Fruit fly (Drosophila melanogaster) whole organism: Measurements from ENCODE around the gene CG17681.

ENCODE experiments used
- CG8478 ChIP-seq: fragments of >200 bp; optimal IDR thresholded peaks from 2 replicates; lab custom pipeline; 2018; ENCODE audit warnings: inconsistent platforms
- Dll ChIP-seq: fragments of >200 bp; optimal IDR thresholded peaks from 2 replicates; lab custom pipeline; 2017
- EcR ChIP-seq, 2 experiments: fragments of >200 bp; optimal IDR thresholded peaks; 2 replicates each; lab custom pipeline; 2017; ENCODE audit warnings: missing biosample characterization in 2 of 2, missing genetic modification characterization in 2 of 2, missing genetic modification reagents in 2 of 2
- pan ChIP-seq: fragments of >200 bp; optimal IDR thresholded peaks from 2 replicates; lab custom pipeline; 2017
- psq ChIP-seq: fragments of >200 bp; optimal IDR thresholded peaks from 2 replicates; lab custom pipeline; 2017
- usp ChIP-seq: fragments of >200 bp; optimal IDR thresholded peaks from 2 replicates; lab custom pipeline; 2017; ENCODE audit warnings: missing biosample characterization, missing genetic modification characterization, mixed read lengths

Gene CG17681

dm6 chr2L:18153068-18153467 is at the start of gene CG17681:
CG17681 (plus strand) TSS chr2L:18153123.
- TF ChIP-seq usp (GFP tag; lab: Kevin White, UChicago) (no peak), Dll (lab: Kevin White, UChicago) (no peak), pan (no peak)

- TF ChIP-seq CG8478 (lab: Kevin White, UChicago), result no peak
- TF ChIP-seq pan, result no peak
- no peak for TF ChIP-seq usp (GFP tag; lab: Kevin White, UChicago)
- no peak for TF ChIP-seq psq (lab: Kevin White, UChicago)
- TF ChIP-seq EcR (GFP tag; optimal IDR thresholded peaks at IDR 0.05; lab: Kevin White, UChicago), result no peak
- TF ChIP-seq Dll (lab: Kevin White, UChicago), result no peak
These were observed 40.5 kb upstream of the CG17681 start for dm6 chr2L:18112435-18112834.

- TF ChIP-seq psq (lab: Kevin White, UChicago), result no peak
- no peak for TF ChIP-seq usp (GFP tag; lab: Kevin White, UChicago)
- TF ChIP-seq pan, result no peak
- no peak for TF ChIP-seq EcR (GFP tag; optimal IDR thresholded peaks at IDR 0.05; lab: Kevin White, UChicago)
- TF ChIP-seq Dll (lab: Kevin White, UChicago), result no peak
- no peak for TF ChIP-seq CG8478 (lab: Kevin White, UChicago)
These were observed 39.8 kb upstream of the CG17681 start, which contains the start of gene CG44476 for dm6 chr2L:18113079-18113478. CG44476 (minus strand) TSS chr2L:18113179.

- TF ChIP-seq psq (lab: Kevin White, UChicago) (no peak), usp (GFP tag; lab: Kevin White, UChicago) (no peak), Dll (lab: Kevin White, UChicago) (no peak), pan (no peak), CG8478 (lab: Kevin White, UChicago) (no peak), EcR (GFP tag; optimal IDR thresholded peaks at IDR 0.05; lab: Kevin White, UChicago) (no peak)
These were observed 38.7 kb upstream of the CG17681 start, which contains the start of gene CG15152 for dm6 chr2L:18114176-18114703. CG15152 (plus strand) TSS chr2L:18114547.

- TF ChIP-seq usp (GFP tag; lab: Kevin White, UChicago), result no peak
These were observed 37.8 kb upstream of the CG17681 start for dm6 chr2L:18115104-18115503.

dm6 chr2L:18119643-18120042 is 33.3 kb upstream of the CG17681 start, which contains the start of gene CG5758:
CG5758 (plus strand) TSS chr2L:18119995.
- TF ChIP-seq pan, result no peak
- TF ChIP-seq CG8478 (lab: Kevin White, UChicago), result no peak
- TF ChIP-seq Dll (lab: Kevin White, UChicago), result no peak
- no peak for TF ChIP-seq EcR (GFP tag; optimal IDR thresholded peaks at IDR 0.05; lab: Kevin White, UChicago)
- TF ChIP-seq psq (lab: Kevin White, UChicago), result no peak
- no peak for TF ChIP-seq usp (GFP tag; lab: Kevin White, UChicago)

dm6 chr2L:18121367-18122230 is 31.3 kb upstream of the CG17681 start:
- TF ChIP-seq psq (lab: Kevin White, UChicago) (no peak), pan (no peak), CG8478 (lab: Kevin White, UChicago) (no peak), Dll (lab: Kevin White, UChicago) (no peak), usp (GFP tag; lab: Kevin White, UChicago) (no peak), EcR (GFP tag; optimal IDR thresholded peaks at IDR 0.05; lab: Kevin White, UChicago) (no peak)

- TF ChIP-seq Dll (lab: Kevin White, UChicago) (no peak), EcR (GFP tag; optimal IDR thresholded peaks at IDR 0.05; lab: Kevin White, UChicago) (no peak)
These were observed 30.7 kb upstream of the CG17681 start for dm6 chr2L:18122231-18122551.

- TF ChIP-seq pan (no peak), EcR (GFP tag; optimal IDR thresholded peaks at IDR 0.05; lab: Kevin White, UChicago) (no peak), psq (lab: Kevin White, UChicago) (no peak), CG8478 (lab: Kevin White, UChicago) (no peak), usp (GFP tag; lab: Kevin White, UChicago) (no peak), Dll (lab: Kevin White, UChicago) (no peak)
These were observed 30.0 kb upstream of the CG17681 start for dm6 chr2L:18122920-18123319.

dm6 chr2L:18125649-18126048 is 27.3 kb upstream of the CG17681 start, which contains the start of gene Grl36b:
Grl36b (minus strand) TSS chr2L:18125749.
- TF ChIP-seq Dll (lab: Kevin White, UChicago), result no peak
- no peak for TF ChIP-seq psq (lab: Kevin White, UChicago)
- no peak for TF ChIP-seq pan
- TF ChIP-seq usp (GFP tag; lab: Kevin White, UChicago), result no peak
- TF ChIP-seq EcR (GFP tag; optimal IDR thresholded peaks at IDR 0.05; lab: Kevin White, UChicago), result no peak
- no peak for TF ChIP-seq CG8478 (lab: Kevin White, UChicago)

dm6 chr2L:18134615-18135014 is 18.3 kb upstream of the CG17681 start:
- TF ChIP-seq psq (lab: Kevin White, UChicago) (no peak), Dll (lab: Kevin White, UChicago) (no peak), EcR (GFP tag; optimal IDR thresholded peaks at IDR 0.05; lab: Kevin White, UChicago) (no peak), usp (GFP tag; lab: Kevin White, UChicago) (no peak), CG8478 (lab: Kevin White, UChicago) (no peak), pan (no peak)

dm6 chr2L:18136427-18136857 is 16.5 kb upstream of the CG17681 start:
- TF ChIP-seq EcR (GFP tag; optimal IDR thresholded peaks at IDR 0.05; lab: Kevin White, UChicago), result no peak
